Fruit fly (Drosophila melanogaster) whole organism, embryonic: ENCODE results near the gene Ppat-Dpck.
A peak's percentile ranks its signal among the peaks of the same experiment; 100 is the strongest.

ENCODE experiments used
- Awh ChIP-seq: fragments of 200-800 bp; sonication (Bioruptor generic); IDR thresholded peaks from 2 replicates; pipeline ENCODE4, ENCODE4 v1.3.6; 2022; ENCODE audit warnings: missing biosample characterization, missing genetic modification characterization
- BEAF-32 ChIP-seq: fragments of 200-800 bp; sonication (Bioruptor generic); optimal IDR thresholded peaks from 3 replicates; lab custom pipeline; 2017; ENCODE audit warnings: missing biosample characterization, missing genetic modification characterization, mild to moderate bottlenecking, moderate library complexity, missing genetic modification reagents
- Blimp-1 ChIP-seq: fragments of 200-800 bp; sonication (Bioruptor generic); optimal IDR thresholded peaks from 3 replicates; lab custom pipeline; 2018; ENCODE audit warnings: missing biosample characterization, missing genetic modification characterization, mild to moderate bottlenecking, moderate library complexity, missing genetic modification reagents
- CG10321 ChIP-seq: fragments of 200-800 bp; sonication (Bioruptor generic); IDR thresholded peaks from 2 replicates; pipeline ENCODE4 v1.3.6; 2022; ENCODE audit warnings: missing biosample characterization, missing genetic modification characterization
- CG11085 ChIP-seq: fragments of 200-800 bp; sonication (Bioruptor generic); IDR thresholded peaks from 2 replicates; pipeline ENCODE4 v1.3.6; 2022; ENCODE audit warnings: missing biosample characterization, missing genetic modification characterization
- CG12299 ChIP-seq: fragments of 200-800 bp; sonication (Bioruptor generic); optimal IDR thresholded peaks from 2 replicates; lab custom pipeline; 2018; ENCODE audit warnings: missing biosample characterization, mild to moderate bottlenecking, missing genetic modification characterization
- CG14014 ChIP-seq: fragments of 200-800 bp; sonication (Bioruptor generic); IDR thresholded peaks from 2 replicates; pipeline ENCODE4 v1.3.6; 2022; ENCODE audit warnings: missing biosample characterization, missing genetic modification characterization
- CG14050 ChIP-seq: fragments of 200-800 bp; sonication (Bioruptor generic); IDR thresholded peaks from 3 replicates; pipeline ENCODE4 v1.3.6; 2022; ENCODE audit warnings: missing biosample characterization, missing genetic modification characterization
- CG15269 ChIP-seq: fragments of 200-800 bp; sonication (Bioruptor generic); optimal IDR thresholded peaks from 2 replicates; lab custom pipeline; 2018; ENCODE audit warnings: missing biosample characterization, mild to moderate bottlenecking, missing genetic modification characterization, moderate library complexity
- CG15601 ChIP-seq: fragments of 200-800 bp; sonication (Bioruptor generic); optimal IDR thresholded peaks from 3 replicates; lab custom pipeline; 2019; ENCODE audit warnings: missing biosample characterization, mild to moderate bottlenecking, missing genetic modification characterization, moderate library complexity
- CG1647 ChIP-seq: fragments of 200-800 bp; sonication (Bioruptor generic); optimal IDR thresholded peaks from 3 replicates; lab custom pipeline; 2016; ENCODE audit warnings: missing biosample characterization, missing genetic modification characterization
- CG16815 ChIP-seq: fragments of 200-800 bp; sonication (Bioruptor generic); optimal IDR thresholded peaks from 3 replicates; lab custom pipeline; 2017; ENCODE audit warnings: missing biosample characterization, mild to moderate bottlenecking, missing genetic modification characterization
- CG17568 ChIP-seq: fragments of 200-800 bp; sonication (Bioruptor generic); optimal IDR thresholded peaks from 2 replicates; lab custom pipeline; 2018; ENCODE audit warnings: missing biosample characterization, mild to moderate bottlenecking, missing genetic modification characterization, moderate library complexity
- CG18262 ChIP-seq: fragments of 200-800 bp; optimal IDR thresholded peaks from 3 replicates; lab custom pipeline; 2019; ENCODE audit warnings: missing biosample characterization, mild to moderate bottlenecking, missing genetic modification characterization, moderate library complexity
- CG18619 ChIP-seq: fragments of 200-800 bp; sonication (Bioruptor generic); optimal IDR thresholded peaks from 3 replicates; lab custom pipeline; 2017; ENCODE audit warnings: missing biosample characterization, mild to moderate bottlenecking, missing genetic modification characterization
- CG43689 ChIP-seq: fragments of 200-800 bp; sonication (Bioruptor generic); IDR thresholded peaks from 2 replicates; pipeline ENCODE4 v1.3.6; 2022; ENCODE audit warnings: missing biosample characterization, missing genetic modification characterization
- CG4617 ChIP-seq: fragments of 200-800 bp; sonication (Bioruptor generic); optimal IDR thresholded peaks from 3 replicates; lab custom pipeline; 2016; ENCODE audit warnings: missing biosample characterization, missing genetic modification characterization, borderline replicate concordance
- CG5953 ChIP-seq: fragments of 200-800 bp; sonication (Bioruptor generic); IDR thresholded peaks from 2 replicates; pipeline ENCODE4 v1.3.6; 2022; ENCODE audit warnings: missing biosample characterization, missing genetic modification characterization
- CG7839 ChIP-seq: fragments of 200-800 bp; sonication (Bioruptor generic); optimal IDR thresholded peaks from 3 replicates; lab custom pipeline; 2018; ENCODE audit warnings: missing biosample characterization, mild to moderate bottlenecking, missing genetic modification characterization, moderate library complexity
- CG9727 ChIP-seq: fragments of 200-800 bp; sonication (Bioruptor generic); optimal IDR thresholded peaks from 3 replicates; lab custom pipeline; 2017; ENCODE audit warnings: missing biosample characterization, mild to moderate bottlenecking, missing genetic modification characterization
- Dfd ChIP-seq, 2 experiments: fragments of >200 bp; optimal IDR thresholded peaks; 2 replicates each; lab custom pipeline; 2017; ENCODE audit warnings: missing biosample characterization in 2 of 2, missing genetic modification characterization in 2 of 2
- Doc3 ChIP-seq: fragments of 200-800 bp; sonication (Bioruptor generic); IDR thresholded peaks from 3 replicates; pipeline ENCODE4 v1.3.6; 2022; ENCODE audit warnings: missing biosample characterization, missing genetic modification characterization; ENCODE audit not compliant: partially characterized antibody
- E2f1 ChIP-seq: fragments of 200-800 bp; sonication (Bioruptor generic); IDR thresholded peaks from 2 replicates; pipeline ENCODE4 v1.3.6; 2022; ENCODE audit warnings: missing biosample characterization, missing genetic modification characterization
- Fer1 ChIP-seq: fragments of 200-800 bp; sonication (Bioruptor generic); optimal IDR thresholded peaks from 2 replicates; lab custom pipeline; 2017; ENCODE audit warnings: missing biosample characterization, mild to moderate bottlenecking, missing genetic modification characterization
- Hr3 ChIP-seq: fragments of 200-800 bp; sonication (Bioruptor generic); optimal IDR thresholded peaks from 3 replicates; lab custom pipeline; 2016; ENCODE audit warnings: missing biosample characterization, missing genetic modification characterization
- Nf-YB ChIP-seq: fragments of 200-800 bp; sonication (Bioruptor generic); optimal IDR thresholded peaks from 3 replicates; lab custom pipeline; 2019; ENCODE audit warnings: missing biosample characterization, mild to moderate bottlenecking, missing genetic modification characterization, moderate library complexity
- Poxn ChIP-seq: fragments of 200-800 bp; sonication (Bioruptor generic); IDR thresholded peaks from 2 replicates; pipeline ENCODE4 v1.3.6; 2022; ENCODE audit warnings: missing biosample characterization, missing genetic modification characterization
- Ptx1 ChIP-seq: fragments of 200-800 bp; sonication (Bioruptor generic); IDR thresholded peaks from 2 replicates; pipeline ENCODE4 v1.3.6; 2022; ENCODE audit warnings: missing biosample characterization, missing genetic modification characterization
- Ravus ChIP-seq: fragments of 200-800 bp; sonication (Bioruptor generic); IDR thresholded peaks from 2 replicates; pipeline ENCODE4 v1.3.6; 2022; ENCODE audit warnings: missing biosample characterization, missing genetic modification characterization
- Ssrp ChIP-seq: fragments of 200-800 bp; sonication (Bioruptor generic); optimal IDR thresholded peaks from 2 replicates; lab custom pipeline; 2018; ENCODE audit warnings: missing biosample characterization, mild to moderate bottlenecking, missing genetic modification characterization, moderate library complexity
- br ChIP-seq: fragments of >200 bp; optimal IDR thresholded peaks from 2 replicates; lab custom pipeline; 2017
- cato ChIP-seq: fragments of 200-800 bp; sonication (Bioruptor generic); optimal IDR thresholded peaks from 2 replicates; lab custom pipeline; 2016; ENCODE audit warnings: missing biosample characterization, missing genetic modification characterization, borderline replicate concordance
- chif ChIP-seq, 2 experiments: fragments of 200-800 bp; sonication (Bioruptor generic); optimal IDR thresholded peaks; 3 replicates each; lab custom pipeline; 2016; ENCODE audit warnings: missing biosample characterization in 2 of 2, missing genetic modification characterization in 2 of 2
- crc ChIP-seq: fragments of 200-800 bp; sonication (Bioruptor generic); optimal IDR thresholded peaks from 2 replicates; lab custom pipeline; 2016; ENCODE audit warnings: missing biosample characterization, missing genetic modification characterization
- da ChIP-seq: fragments of 200-800 bp; sonication (Bioruptor generic); optimal IDR thresholded peaks from 2 replicates; lab custom pipeline; 2016; ENCODE audit warnings: missing biosample characterization, missing genetic modification characterization
- eve ChIP-seq, 2 experiments: fragments of >200 bp; optimal IDR thresholded peaks; 2 replicates each; lab custom pipeline; 2017; ENCODE audit warnings: missing biosample characterization in 2 of 2, missing genetic modification characterization in 2 of 2
- eyg ChIP-seq: fragments of 200-800 bp; sonication (Bioruptor generic); optimal IDR thresholded peaks from 3 replicates; lab custom pipeline; 2016; ENCODE audit warnings: missing biosample characterization, missing genetic modification characterization
- fd64A ChIP-seq: fragments of 200-800 bp; sonication (Bioruptor generic); optimal IDR thresholded peaks from 3 replicates; lab custom pipeline; 2018; ENCODE audit warnings: missing biosample characterization, mild to moderate bottlenecking, missing genetic modification characterization
- gsb-n ChIP-seq: fragments of 200-800 bp; sonication (Bioruptor generic); optimal IDR thresholded peaks from 3 replicates; lab custom pipeline; 2018; ENCODE audit warnings: missing biosample characterization, mild to moderate bottlenecking, missing genetic modification characterization
- gt ChIP-seq: fragments of 200-800 bp; sonication (Bioruptor generic); IDR thresholded peaks from 2 replicates; pipeline ENCODE4 v1.3.6; 2022; ENCODE audit warnings: missing biosample characterization, missing genetic modification characterization
- her ChIP-seq: fragments of 200-800 bp; sonication (Bioruptor generic); optimal IDR thresholded peaks from 2 replicates; lab custom pipeline; 2016; ENCODE audit warnings: missing biosample characterization, missing genetic modification characterization
- pb ChIP-seq: fragments of 200-800 bp; sonication (Bioruptor generic); optimal IDR thresholded peaks from 3 replicates; lab custom pipeline; 2016; ENCODE audit warnings: missing biosample characterization, missing genetic modification characterization
- phol ChIP-seq: fragments of 200-800 bp; sonication (Bioruptor generic); optimal IDR thresholded peaks from 3 replicates; lab custom pipeline; 2018; ENCODE audit warnings: missing biosample characterization, mild to moderate bottlenecking, missing genetic modification characterization, moderate library complexity
- sd ChIP-seq: fragments of 200-800 bp; sonication (Bioruptor generic); optimal IDR thresholded peaks from 3 replicates; lab custom pipeline; 2018; ENCODE audit warnings: missing biosample characterization, mild to moderate bottlenecking, missing genetic modification characterization, moderate library complexity
- stc ChIP-seq: fragments of 200-800 bp; sonication (Bioruptor generic); IDR thresholded peaks from 2 replicates; pipeline ENCODE4 v1.3.6; 2022; ENCODE audit warnings: missing biosample characterization, missing genetic modification characterization
- tll ChIP-seq, 2 experiments: fragments of 200-800 bp in 1 of 2; fragments of >200 bp in 1 of 2; sonication (Bioruptor generic) in 1 of 2; optimal IDR thresholded peaks; 2 replicates each; lab custom pipeline; 2017 to 2019; ENCODE audit warnings: missing biosample characterization in 2 of 2, missing genetic modification characterization in 2 of 2, mild to moderate bottlenecking in 1 of 2, moderate library complexity in 1 of 2
- wdn ChIP-seq: fragments of 200-800 bp; sonication (Bioruptor generic); IDR thresholded peaks from 2 replicates; pipeline ENCODE4 v1.3.6; 2022; ENCODE audit warnings: missing biosample characterization, missing genetic modification characterization
- wor ChIP-seq: fragments of 200-800 bp; sonication (Bioruptor generic); IDR thresholded peaks from 2 replicates; pipeline ENCODE4 v1.3.6; 2022; ENCODE audit warnings: missing biosample characterization, missing genetic modification characterization
- zfh1 ChIP-seq: fragments of 200-800 bp; sonication (Bioruptor generic); IDR thresholded peaks from 3 replicates; pipeline ENCODE4 v1.3.6; 2022; ENCODE audit warnings: missing biosample characterization, missing genetic modification characterization

Ppat-Dpck gene

dm6 chr3L:5751740-5752579 is 16.6 kb downstream of the Ppat-Dpck start, which contains the start of gene DnaJ-1 (continued):
- TF ChIP-seq CG18262 = peak; percentile 17
- TF ChIP-seq phol = peak; percentile 51
- no peak for TF ChIP-seq gt (GFP tag; lab: Robert Waterston, UW)
- no peak for TF ChIP-seq Ptx1 (GFP tag; lab: Robert Waterston, UW)
- peak; percentile 23 for TF ChIP-seq fd64A
- peak; percentile 18 for TF ChIP-seq CG9727 (GFP tag; lab: Kevin White, UChicago)
- no peak; the same call in 1 of the 2 replicates for TF ChIP-seq Awh (GFP tag; lab: Robert Waterston, UW)
- peak; percentile 72 for TF ChIP-seq Fer1 (GFP tag; lab: Kevin White, UChicago)
- TF ChIP-seq Blimp-1 (GFP tag; lab: Kevin White, UChicago) = no peak
- TF ChIP-seq gsb-n (tag; lab: Kevin White, UChicago) = no peak
- TF ChIP-seq Ssrp (tag; lab: Kevin White, UChicago) = peak; percentile 9
- peak; percentile 34 for TF ChIP-seq Nf-YB (GFP tag; lab: Kevin White, UChicago)
- TF ChIP-seq chif (GFP tag; optimal IDR thresholded peaks at IDR 0.05; lab: Kevin White, UChicago) = peak in 1 of 2 experiments; percentile 6
- no peak for TF ChIP-seq eyg (GFP tag; lab: Kevin White, UChicago)
- TF ChIP-seq CG4617 = peak; percentile 43
- peak; percentile 98 for TF ChIP-seq Doc3
- no peak for TF ChIP-seq pb (GFP tag; lab: Kevin White, UChicago)
- TF ChIP-seq CG14014 (GFP tag; lab: Robert Waterston, UW) = 0 out of 2 replicates have a peak, but pooled peaks have one; percentile 11
- no peak for TF ChIP-seq CG43689 (GFP tag; lab: Robert Waterston, UW)
- TF ChIP-seq CG5953 (GFP tag; lab: Robert Waterston, UW) = no peak
- no peak for TF ChIP-seq cato (GFP tag; lab: Kevin White, UChicago)
- TF ChIP-seq CG11085 (GFP tag; lab: Robert Waterston, UW) = no peak
- no peak for TF ChIP-seq br (lab: Kevin White, UChicago)
- TF ChIP-seq CG15269 (tag; lab: Kevin White, UChicago) = peak; percentile 41
- no peak for TF ChIP-seq wor (GFP tag; lab: Robert Waterston, UW)
- TF ChIP-seq BEAF-32 (GFP tag; lab: Kevin White, UChicago) = peak; percentile 98
- TF ChIP-seq crc (GFP tag; lab: Kevin White, UChicago) = no peak
- no peak for TF ChIP-seq CG10321 (GFP tag; lab: Robert Waterston, UW)
- TF ChIP-seq Dfd (GFP tag; optimal IDR thresholded peaks at IDR 0.05; lab: Kevin White, UChicago) = no peak
- no peak for TF ChIP-seq E2f1 (GFP tag; lab: Robert Waterston, UW)
- no peak for TF ChIP-seq CG14050 (GFP tag; lab: Robert Waterston, UW)
- no peak for TF ChIP-seq tll (GFP tag; optimal IDR thresholded peaks at IDR 0.05; lab: Kevin White, UChicago)
- peak; percentile 78 for TF ChIP-seq sd (tag; lab: Kevin White, UChicago)
- TF ChIP-seq Ravus (GFP tag; lab: Robert Waterston, UW) = no peak
- peak; percentile 20 for TF ChIP-seq her (GFP tag; lab: Kevin White, UChicago)
- TF ChIP-seq da (GFP tag; lab: Kevin White, UChicago) = no peak
- TF ChIP-seq eve (GFP tag; optimal IDR thresholded peaks at IDR 0.05; lab: Kevin White, UChicago) = no peak
- no peak for TF ChIP-seq stc
- peak; percentile 48 for TF ChIP-seq CG7839 (tag; lab: Kevin White, UChicago)
- TF ChIP-seq CG15601 = peak; percentile 65
- no peak for TF ChIP-seq CG1647 (GFP tag; lab: Kevin White, UChicago)
- TF ChIP-seq CG16815 (GFP tag; lab: Kevin White, UChicago) = no peak
- no peak for TF ChIP-seq Poxn (GFP tag; lab: Robert Waterston, UW)
- peak; percentile 12; the same call in 1 of the 3 replicates for TF ChIP-seq zfh1
- no peak for TF ChIP-seq wdn (GFP tag; lab: Robert Waterston, UW)
- no peak for TF ChIP-seq CG17568 (GFP tag; lab: Kevin White, UChicago)
- no peak for TF ChIP-seq Hr3 (GFP tag; lab: Kevin White, UChicago)
- peak; percentile 7 for TF ChIP-seq CG18619 (GFP tag; lab: Kevin White, UChicago)
- TF ChIP-seq CG12299 = peak; percentile 37
